Worm (Caenorhabditis elegans) whole organism, L4/young adult: ENCODE data around the gene cutl-24.

Experiments
- W03F9.2 ChIP-seq: fragments of 150-350 bp; optimal IDR thresholded peaks from 2 replicates; lab custom pipeline; 2014; ENCODE audit warnings: missing biosample characterization, missing genetic modification characterization
- dao-5 ChIP-seq: sonication (generic microtip); optimal IDR thresholded peaks from 2 replicates; lab custom pipeline; 2016; ENCODE audit warnings: missing genotype, missing genetic modification characterization, moderate library complexity, missing compliant biosample characterization
- him-1 ChIP-seq: sonication (generic microtip); optimal IDR thresholded peaks from 2 replicates; lab custom pipeline; 2016; ENCODE audit warnings: missing genotype, missing genetic modification reagents, missing genetic modification characterization, missing compliant biosample characterization

ce11 chrIV:143807-144371, 21.0 kb upstream of the cutl-24 start:
- TF ChIP-seq him-1 (peak; percentile 54), W03F9.2 (tag; lab: Kevin White, UChicago) (no peak), dao-5 (peak; percentile 39)
